Worm (Caenorhabditis elegans): Measurements from ENCODE around the gene F17A2.13.

- TF ChIP-seq hmbx-1 (tag; optimal IDR thresholded peaks at IDR 0.05) (no peak), ama-1 (optimal IDR thresholded peaks at IDR 0.05) (no peak), hmg-4 (GFP tag; optimal IDR thresholded peaks at IDR 0.05) (no peak), tbx-37 (GFP tag; conservative IDR thresholded peaks at IDR 0.05) (no peak), ceh-36 (tag; optimal IDR thresholded peaks at IDR 0.05) (no peak), scrt-1 (GFP tag; IDR thresholded peaks at IDR 0.05) (no peak), B0310.2 (tag; optimal IDR thresholded peaks at IDR 0.05) (no peak), F13C5.2 (tag; optimal IDR thresholded peaks at IDR 0.05) (no peak), tbx-11 (GFP tag; IDR thresholded peaks at IDR 0.05) (no peak)
Measured at ce11 chrX:12360444-12360843, 39.0 kb downstream of the F17A2.13 start, which contains the start of the genes nspc-15 and F19H6.6.
